Fruit fly (Drosophila melanogaster) whole organism, adult: ENCODE data around the gene CG43680.

ENCODE experiments used
- CG12768 ChIP-seq: fragments of 200-800 bp; sonication (Bioruptor generic); optimal IDR thresholded peaks from 2 replicates; lab custom pipeline; 2017; ENCODE audit warnings: missing biosample characterization, missing genetic modification characterization, mild to moderate bottlenecking, moderate library complexity, missing genetic modification reagents
- CG7045 ChIP-seq: fragments of 200-800 bp; sonication (Bioruptor generic); optimal IDR thresholded peaks from 2 replicates; lab custom pipeline; 2017; ENCODE audit warnings: missing biosample characterization, mild to moderate bottlenecking, missing genetic modification characterization
- Clk ChIP-seq: fragments of 200-800 bp; sonication (Bioruptor generic); optimal IDR thresholded peaks from 2 replicates; lab custom pipeline; 2017; ENCODE audit warnings: missing biosample characterization, missing genetic modification characterization
- Hr96 ChIP-seq: fragments of 200-800 bp; sonication (Bioruptor generic); optimal IDR thresholded peaks from 2 replicates; lab custom pipeline; 2016; ENCODE audit warnings: missing biosample characterization, missing genetic modification characterization
- Mnt ChIP-seq: fragments of 200-800 bp; sonication (Bioruptor generic); optimal IDR thresholded peaks from 2 replicates; lab custom pipeline; 2016; ENCODE audit warnings: missing biosample characterization, mild to moderate bottlenecking, missing genetic modification characterization
- cnc ChIP-seq, 2 experiments: fragments of >200 bp; optimal IDR thresholded peaks; 2 replicates each; lab custom pipeline; 2017
- pad ChIP-seq: fragments of 200-800 bp; sonication (Bioruptor generic); optimal IDR thresholded peaks from 3 replicates; lab custom pipeline; 2017; ENCODE audit warnings: missing biosample characterization, missing genetic modification characterization, mild to moderate bottlenecking, moderate library complexity, missing genetic modification reagents

DNA sequence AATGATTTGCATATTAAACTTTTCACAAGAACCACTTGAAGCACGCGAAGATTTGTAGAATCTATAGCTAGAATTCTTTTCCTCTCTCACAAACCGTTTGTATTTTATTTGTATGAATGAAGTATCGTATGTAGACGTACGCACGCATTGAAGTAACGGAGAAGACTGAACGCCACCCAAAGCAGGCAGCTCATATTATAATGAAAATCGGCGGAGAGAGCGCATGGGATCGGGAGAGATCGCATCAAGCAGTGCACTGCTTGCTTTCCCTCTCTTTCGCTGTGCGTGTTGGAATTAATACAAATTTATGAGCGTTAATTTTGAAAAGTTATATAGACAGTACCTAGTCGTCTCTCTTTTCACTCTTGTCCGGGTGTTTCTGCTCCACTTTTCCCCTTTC is 26.1 kb upstream of the CG43680 start:
- TF ChIP-seq cnc (optimal IDR thresholded peaks at IDR 0.05; lab: Kevin White, UChicago) (no peak), pad (GFP tag; lab: Kevin White, UChicago) (no peak), CG7045 (GFP tag; lab: Kevin White, UChicago) (no peak), Clk (GFP tag; lab: Kevin White, UChicago) (no peak), Mnt (no peak), Hr96 (GFP tag; lab: Kevin White, UChicago) (no peak), CG12768 (no peak)
